Worm (Caenorhabditis elegans) whole organism, late embryonic: Measurements from ENCODE around the gene sqv-8.

Source experiments
- C08G9.2 ChIP-seq: sonication (generic microtip); optimal IDR thresholded peaks from 2 replicates; lab custom pipeline; 2016; ENCODE audit warnings: mild to moderate bottlenecking, missing genetic modification characterization, moderate library complexity, missing compliant biosample characterization
- C38D4.7 ChIP-seq: fragments of 200-800 bp; sonication (Bioruptor generic); optimal IDR thresholded peaks from 2 replicates; lab custom pipeline; 2018; ENCODE audit warnings: mild to moderate bottlenecking, missing genetic modification characterization, moderate library complexity, missing compliant biosample characterization
- K02D7.2 ChIP-seq: sonication (generic microtip); optimal IDR thresholded peaks from 2 replicates; lab custom pipeline; 2017; ENCODE audit warnings: mild to moderate bottlenecking, missing genetic modification characterization, missing compliant biosample characterization
- T23F11.4 ChIP-seq: fragments of 200-800 bp; sonication (Bioruptor generic); optimal IDR thresholded peaks from 2 replicates; lab custom pipeline; 2018; ENCODE audit warnings: mild to moderate bottlenecking, missing genetic modification characterization, missing compliant biosample characterization
- ahr-1 ChIP-seq: sonication (generic microtip); optimal IDR thresholded peaks from 2 replicates; lab custom pipeline; 2016; ENCODE audit warnings: missing genetic modification characterization, missing compliant biosample characterization
- ceh-14 ChIP-seq: sonication (generic microtip); optimal IDR thresholded peaks from 2 replicates; lab custom pipeline; 2016; ENCODE audit warnings: missing genotype, missing genetic modification characterization, missing compliant biosample characterization
- ceh-18 ChIP-seq: sonication (generic microtip); optimal IDR thresholded peaks from 2 replicates; lab custom pipeline; 2016; ENCODE audit warnings: missing genetic modification characterization, missing compliant biosample characterization
- ceh-2 ChIP-seq: sonication (generic microtip); optimal IDR thresholded peaks from 2 replicates; lab custom pipeline; 2016; ENCODE audit warnings: missing genotype, missing genetic modification characterization, missing compliant biosample characterization
- ceh-22 ChIP-seq: sonication (generic microtip); optimal IDR thresholded peaks from 2 replicates; lab custom pipeline; 2017; ENCODE audit warnings: missing biosample characterization, missing genetic modification characterization
- ceh-30 ChIP-seq: fragments of 150-350 bp; optimal IDR thresholded peaks from 2 replicates; lab custom pipeline; 2014; ENCODE audit warnings: missing biosample characterization, missing genetic modification characterization
- ceh-31 ChIP-seq: sonication (generic microtip); optimal IDR thresholded peaks from 2 replicates; lab custom pipeline; 2016; ENCODE audit warnings: missing genetic modification characterization, missing compliant biosample characterization
- ceh-48 ChIP-seq: sonication (generic microtip); optimal IDR thresholded peaks from 2 replicates; lab custom pipeline; 2016; ENCODE audit warnings: missing genetic modification characterization, inconsistent platforms, missing compliant biosample characterization
- ceh-6 ChIP-seq: fragments of 200-800 bp; sonication (Bioruptor generic); optimal IDR thresholded peaks from 2 replicates; lab custom pipeline; 2018; ENCODE audit warnings: mild to moderate bottlenecking, missing genetic modification characterization, missing compliant biosample characterization
- elt-2 ChIP-seq: sonication (generic microtip); optimal IDR thresholded peaks from 2 replicates; lab custom pipeline; 2016; ENCODE audit warnings: missing genetic modification reagents, missing genetic modification characterization, missing compliant biosample characterization
- elt-4 ChIP-seq: sonication (generic microtip); optimal IDR thresholded peaks from 2 replicates; lab custom pipeline; 2016; ENCODE audit warnings: missing genetic modification characterization, missing compliant biosample characterization
- eyg-1 ChIP-seq: sonication (generic microtip); optimal IDR thresholded peaks from 2 replicates; lab custom pipeline; 2016; ENCODE audit warnings: missing genotype, missing genetic modification characterization, missing compliant biosample characterization
- fkh-10 ChIP-seq: fragments of 150-350 bp; optimal IDR thresholded peaks from 2 replicates; lab custom pipeline; 2014; ENCODE audit warnings: missing biosample characterization, missing genetic modification reagents, missing genetic modification characterization
- fkh-6 ChIP-seq: sonication (generic microtip); optimal IDR thresholded peaks from 2 replicates; lab custom pipeline; 2016; ENCODE audit warnings: missing genetic modification characterization, missing compliant biosample characterization
- hlh-13 ChIP-seq: fragments of 200-800 bp; sonication (Bioruptor generic); optimal IDR thresholded peaks from 2 replicates; lab custom pipeline; 2018; ENCODE audit warnings: mild to moderate bottlenecking, missing genetic modification characterization, missing compliant biosample characterization
- hlh-6 ChIP-seq: sonication (generic microtip); optimal IDR thresholded peaks from 2 replicates; lab custom pipeline; 2016; ENCODE audit warnings: missing genotype, missing genetic modification characterization, missing compliant biosample characterization
- hlh-8 ChIP-seq: sonication (generic microtip); optimal IDR thresholded peaks from 2 replicates; lab custom pipeline; 2016; ENCODE audit warnings: missing genotype, missing genetic modification characterization, missing compliant biosample characterization
- lim-6 ChIP-seq: sonication (generic microtip); optimal IDR thresholded peaks from 2 replicates; lab custom pipeline; 2016; ENCODE audit warnings: missing genetic modification characterization, missing compliant biosample characterization
- lin-11 ChIP-seq: fragments of 200-800 bp; sonication (Bioruptor generic); optimal IDR thresholded peaks from 2 replicates; lab custom pipeline; 2018; ENCODE audit warnings: mild to moderate bottlenecking, missing genetic modification characterization, missing compliant biosample characterization
- nfya-1 ChIP-seq: sonication (generic microtip); optimal IDR thresholded peaks from 2 replicates; lab custom pipeline; 2017; ENCODE audit warnings: missing genetic modification characterization, mild to moderate bottlenecking, missing compliant biosample characterization, antibody characterized with exemption, moderate library complexity
- npax-4 ChIP-seq: sonication (generic microtip); optimal IDR thresholded peaks from 2 replicates; lab custom pipeline; 2016; ENCODE audit warnings: missing genetic modification characterization, missing compliant biosample characterization
- pag-3 ChIP-seq: sonication (generic microtip); optimal IDR thresholded peaks from 2 replicates; lab custom pipeline; 2016; ENCODE audit warnings: missing compliant biosample characterization, missing genetic modification characterization, borderline replicate concordance
- pat-9 ChIP-seq: fragments of 200-800 bp; sonication (Bioruptor generic); optimal IDR thresholded peaks from 2 replicates; lab custom pipeline; 2018; ENCODE audit warnings: mild to moderate bottlenecking, missing genetic modification characterization, moderate library complexity, missing compliant biosample characterization
- pros-1 ChIP-seq: fragments of 150-350 bp; optimal IDR thresholded peaks from 2 replicates; lab custom pipeline; 2014; ENCODE audit warnings: missing biosample characterization, missing genetic modification reagents, missing genetic modification characterization
- rnt-1 ChIP-seq: sonication (generic microtip); optimal IDR thresholded peaks from 2 replicates; lab custom pipeline; 2016; ENCODE audit warnings: missing genetic modification characterization, missing compliant biosample characterization
- sdc-2 ChIP-seq: sonication (generic microtip); optimal IDR thresholded peaks from 2 replicates; lab custom pipeline; 2016; ENCODE audit warnings: missing genotype, missing genetic modification characterization, missing compliant biosample characterization
- syd-9 ChIP-seq: sonication (generic microtip); optimal IDR thresholded peaks from 2 replicates; lab custom pipeline; 2016; ENCODE audit warnings: mild to moderate bottlenecking, missing genetic modification characterization, moderate library complexity, missing compliant biosample characterization
- tbx-7 ChIP-seq: sonication (generic microtip); optimal IDR thresholded peaks from 2 replicates; lab custom pipeline; 2016; ENCODE audit warnings: missing genotype, missing genetic modification characterization, missing compliant biosample characterization
- ttx-3 ChIP-seq: sonication (generic microtip); optimal IDR thresholded peaks from 2 replicates; lab custom pipeline; 2016; ENCODE audit warnings: missing genetic modification reagents, missing genetic modification characterization, missing compliant biosample characterization
- unc-42 ChIP-seq: sonication (generic microtip); optimal IDR thresholded peaks from 2 replicates; lab custom pipeline; 2016; ENCODE audit warnings: missing genotype, missing genetic modification characterization, missing compliant biosample characterization
- unc-55 ChIP-seq: sonication (generic microtip); optimal IDR thresholded peaks from 2 replicates; lab custom pipeline; 2017; ENCODE audit warnings: missing biosample characterization, missing genetic modification reagents, missing genetic modification characterization
- ztf-16 ChIP-seq: sonication (generic microtip); optimal IDR thresholded peaks from 2 replicates; lab custom pipeline; 2017; ENCODE audit warnings: missing genetic modification characterization, missing compliant biosample characterization

The sqv-8 gene

DNA sequence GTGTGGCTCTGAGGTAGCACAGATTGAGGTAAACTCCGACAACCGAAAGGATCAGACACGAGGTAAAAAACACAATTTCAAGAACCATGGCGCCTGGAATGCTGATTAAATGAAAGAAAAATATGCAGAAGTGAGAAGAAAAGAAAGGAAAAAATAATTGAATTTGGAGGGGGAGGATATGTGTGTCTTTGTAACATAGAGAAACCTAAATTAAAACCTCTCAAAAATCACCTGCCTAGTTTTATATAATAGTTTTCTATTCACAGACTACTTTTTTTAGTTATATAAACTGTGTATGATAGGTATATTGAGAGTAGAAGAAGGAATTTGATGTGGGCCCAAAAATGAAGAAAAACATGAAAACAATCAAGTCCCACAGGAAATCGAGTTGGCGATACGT is 18.8 kb downstream of the sqv-8 start, which contains the start of gene ZK1320.5:
Gene ZK1320.5, minus strand, starts transcription at position 101 of the 400 bp plus-strand sequence.
- TF ChIP-seq ceh-18 (tag; lab: Kevin White, UChicago) (no peak), C38D4.7 (GFP tag; lab: Kevin White, UChicago) (no peak), nfya-1 (no peak), hlh-13 (no peak), lim-6 (no peak), fkh-10 (GFP tag; lab: Kevin White, UChicago) (no peak), unc-55 (GFP tag; lab: Kevin White, UChicago) (no peak), ceh-30 (tag; lab: Kevin White, UChicago) (no peak), ztf-16 (tag; lab: Kevin White, UChicago) (no peak), lin-11 (no peak), hlh-8 (tag; lab: Kevin White, UChicago) (no peak), pat-9 (tag; lab: Kevin White, UChicago) (no peak), npax-4 (tag; lab: Kevin White, UChicago) (no peak)
- TF ChIP-seq, all 69 proteins: peak for 0

DNA sequence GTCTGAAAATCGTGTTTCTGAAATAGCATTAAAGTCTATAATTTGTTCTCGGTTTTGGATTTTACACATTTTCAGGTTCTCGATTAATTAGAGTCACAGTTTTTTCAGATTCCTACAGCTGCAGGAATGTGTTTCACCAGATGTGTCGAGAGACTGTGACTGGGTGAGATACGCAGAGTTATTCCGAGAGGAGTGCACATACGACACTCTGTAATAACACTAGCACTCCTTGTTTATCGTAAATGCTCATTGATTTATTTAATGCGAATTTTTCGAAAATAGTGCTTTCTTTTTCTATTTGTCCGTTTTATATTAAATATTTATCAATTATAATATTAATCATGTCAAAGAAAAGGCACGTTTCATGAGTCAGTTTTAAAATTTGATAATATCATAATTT is 20.6 kb downstream of the sqv-8 start, which contains the start of gene ZK1320.11:
Gene ZK1320.11, plus strand, starts transcription at position 243 of the 400 bp plus-strand sequence.
- TF ChIP-seq hlh-6 (tag; lab: Kevin White, UChicago), result no peak
- TF ChIP-seq fkh-6 (tag; lab: Kevin White, UChicago), result no peak
- no peak for TF ChIP-seq pros-1 (tag; lab: Kevin White, UChicago)
- no peak for TF ChIP-seq lim-6
- peak; percentile 43 for TF ChIP-seq hlh-8 (tag; lab: Kevin White, UChicago)
- TF ChIP-seq eyg-1, result no peak
- TF ChIP-seq T23F11.4 (GFP tag; lab: Kevin White, UChicago), result no peak

DNA sequence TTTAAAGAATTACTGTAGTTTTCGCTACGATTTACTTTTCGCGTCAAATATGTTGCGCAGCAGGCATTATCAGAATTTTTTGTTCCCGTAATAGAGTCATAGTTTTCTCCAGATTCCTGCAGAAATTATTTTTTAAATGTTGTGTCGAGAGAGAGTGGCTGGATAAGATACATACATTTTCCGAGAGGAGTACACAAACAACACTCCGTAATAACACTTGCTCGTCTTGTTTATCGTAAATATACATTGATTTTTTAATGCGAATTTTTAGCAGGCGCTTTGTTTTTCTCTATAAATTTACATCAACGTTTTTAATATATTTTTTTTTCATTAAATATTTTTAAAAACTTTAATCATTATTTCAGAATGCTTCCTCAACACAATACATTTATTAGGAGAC is 22.2 kb downstream of the sqv-8 start, which contains the start of gene taf-8:
Gene taf-8, plus strand, starts transcription at position 360 of the 400 bp plus-strand sequence.
- TF ChIP-seq elt-2 (tag; lab: Kevin White, UChicago) (peak; percentile 10), ceh-48 (tag; lab: Kevin White, UChicago) (peak; percentile 67), unc-55 (GFP tag; lab: Kevin White, UChicago) (no peak), unc-42 (peak; percentile 20), ceh-18 (tag; lab: Kevin White, UChicago) (no peak), ceh-31 (tag; lab: Kevin White, UChicago) (peak; percentile 1)

DNA sequence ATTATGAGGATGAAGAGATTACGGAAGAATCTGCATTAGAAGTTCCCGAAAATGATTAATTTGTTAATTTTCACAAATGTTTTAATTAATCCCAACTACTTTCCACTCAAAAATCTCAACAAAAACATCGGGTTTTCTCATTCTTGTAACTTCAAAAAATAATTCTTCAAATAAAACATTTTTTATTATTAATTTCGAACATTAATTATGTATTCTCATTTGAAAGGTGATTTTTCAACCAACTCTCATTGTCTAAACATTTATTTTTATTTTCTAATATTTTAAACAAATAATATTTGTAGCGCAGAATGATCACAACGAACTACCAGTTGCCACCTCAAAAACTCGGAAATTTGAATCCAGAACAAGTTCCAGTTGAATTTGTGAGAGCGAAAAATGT is 24.5 kb downstream of the sqv-8 start, which contains the start of gene ZK1320.7:
Gene ZK1320.7, plus strand, starts transcription at position 301 of the 400 bp plus-strand sequence.
- TF ChIP-seq syd-9, result no peak
- TF ChIP-seq elt-4 (tag; lab: Kevin White, UChicago), result no peak
- no peak for TF ChIP-seq ceh-2
- TF ChIP-seq sdc-2 (tag; lab: Kevin White, UChicago), result no peak
- TF ChIP-seq hlh-13, result no peak
- TF ChIP-seq ceh-14 (tag; lab: Kevin White, UChicago), result no peak
- no peak for TF ChIP-seq eyg-1
- no peak for TF ChIP-seq elt-2 (tag; lab: Kevin White, UChicago)
- TF ChIP-seq ceh-22, result no peak
- TF ChIP-seq tbx-7, result no peak
- no peak for TF ChIP-seq ahr-1 (tag; lab: Kevin White, UChicago)
- TF ChIP-seq C08G9.2 (tag; lab: Kevin White, UChicago), result no peak
- TF ChIP-seq unc-55 (GFP tag; lab: Kevin White, UChicago), result no peak

DNA sequence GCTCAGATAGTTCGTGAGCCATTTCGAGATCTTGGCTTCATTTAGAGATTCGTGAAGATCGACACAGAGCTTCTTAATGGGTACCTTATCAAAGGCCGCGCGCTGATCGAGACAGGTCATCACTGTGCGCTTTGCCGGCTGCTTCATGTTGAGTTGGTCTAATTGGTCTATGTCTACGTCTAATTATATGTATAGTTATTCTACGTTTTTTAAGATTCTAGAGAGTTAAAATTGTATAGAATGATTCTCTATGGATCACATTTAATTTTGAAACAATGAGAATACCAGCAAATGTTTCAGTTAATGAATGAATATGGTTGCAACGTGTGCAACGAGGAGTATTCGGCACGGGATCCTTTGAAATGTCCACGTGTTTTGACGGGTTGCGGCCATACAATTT is 27.9 kb downstream of the sqv-8 start, which contains the start of gene arc-1:
Gene arc-1, plus strand, starts transcription at position 301 of the 400 bp plus-strand sequence.
- no peak for TF ChIP-seq sdc-2 (tag; lab: Kevin White, UChicago)
- TF ChIP-seq K02D7.2 (tag; lab: Kevin White, UChicago), result no peak
- TF ChIP-seq hlh-13, result no peak
- TF ChIP-seq ztf-16 (tag; lab: Kevin White, UChicago), result no peak

DNA sequence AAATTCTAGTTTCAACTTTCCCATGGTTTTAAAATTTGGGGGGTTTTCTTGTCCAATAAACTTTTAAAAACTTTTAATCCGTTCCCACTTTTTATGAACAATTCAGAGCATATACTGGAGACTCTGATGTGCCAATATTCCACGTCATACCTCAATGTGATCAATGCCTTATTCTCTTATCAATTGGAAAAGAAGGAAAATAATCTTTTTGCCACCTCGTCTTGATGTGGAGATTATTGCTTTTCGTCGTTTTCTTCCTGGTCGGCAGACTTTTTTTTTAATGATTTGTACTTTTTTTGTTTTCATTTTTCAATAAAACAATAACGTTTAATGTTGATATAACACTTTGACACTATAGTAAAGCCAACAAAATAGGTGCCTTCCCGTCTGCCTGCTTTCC is 30.7 kb downstream of the sqv-8 start:
- TF ChIP-seq ceh-31 (tag; lab: Kevin White, UChicago) (no peak), ceh-6 (GFP tag; lab: Kevin White, UChicago) (no peak), rnt-1 (no peak), pag-3 (tag; lab: Kevin White, UChicago) (no peak), T23F11.4 (GFP tag; lab: Kevin White, UChicago) (no peak), nfya-1 (no peak), ttx-3 (no peak)
- TF ChIP-seq, all 69 proteins: peak for 0
